Worm (Caenorhabditis elegans): ENCODE results near the gene C23H5.11.

C23H5.11 gene

DNA sequence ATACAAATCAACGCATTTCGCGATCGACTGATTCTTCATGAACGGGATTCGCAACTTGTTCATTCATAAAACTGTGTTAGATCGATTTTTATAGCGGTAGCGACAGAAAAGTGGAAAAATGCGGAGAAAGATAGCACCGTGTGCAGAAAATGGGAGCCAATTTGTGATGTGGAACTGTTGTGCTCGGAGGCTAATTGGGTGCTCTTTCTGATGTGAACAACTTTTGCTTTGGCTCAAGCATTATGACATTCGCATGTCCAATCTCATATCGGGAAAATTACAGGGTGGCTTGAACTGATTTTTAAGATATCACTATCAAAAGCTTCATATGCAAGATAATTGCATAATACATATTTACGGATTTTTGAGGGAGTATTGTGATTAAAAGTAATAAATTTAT lies at the start of gene C23H5.11:
Gene C23H5.11 (minus strand): TSS at position 101 of the 400 bp plus-strand sequence.
- no peak for TF ChIP-seq snpc-4 (tag; optimal IDR thresholded peaks at IDR 0.05)
- no peak for TF ChIP-seq zip-8 (tag; optimal IDR thresholded peaks at IDR 0.05)
- no peak for TF ChIP-seq unc-120 (tag; optimal IDR thresholded peaks at IDR 0.05; ENCODE audit: poor library complexity, severe bottlenecking)

DNA sequence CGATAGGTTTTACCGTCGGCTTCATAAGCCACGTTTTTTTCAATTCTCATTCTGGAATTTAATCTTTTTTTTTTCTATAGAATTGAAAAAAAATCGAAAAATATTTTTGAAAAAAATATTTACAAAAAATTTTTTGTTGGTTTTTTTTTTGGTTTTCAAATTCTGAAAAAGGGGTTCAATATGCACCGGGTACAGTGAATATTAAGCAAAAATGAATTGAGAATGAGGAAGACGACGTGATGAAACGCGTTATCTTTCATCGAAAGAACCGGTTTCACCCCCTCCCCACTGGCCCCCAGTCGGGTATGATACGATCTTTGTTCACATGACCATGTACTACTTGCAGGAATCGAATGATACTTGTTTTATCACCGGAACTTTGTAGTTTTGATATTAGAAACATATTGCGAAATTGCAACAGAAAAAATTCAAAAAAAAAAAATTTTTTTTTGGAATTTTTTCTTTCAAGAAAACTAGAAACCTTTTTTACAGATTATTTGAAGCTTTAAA lies 49.6 kb upstream of the C23H5.11 start, which contains the start of gene C54E4.5:
Gene C54E4.5 (minus strand): TSS at position 51 of the 510 bp plus-strand sequence.
- no peak for TF ChIP-seq nhr-12 (tag; optimal IDR thresholded peaks at IDR 0.05)
- no peak for TF ChIP-seq snpc-4 (tag; optimal IDR thresholded peaks at IDR 0.05)
- TF ChIP-seq ham-2 (GFP tag; optimal IDR thresholded peaks at IDR 0.05) = no peak
- peak; percentile 52 for TF ChIP-seq elt-1 (tag; optimal IDR thresholded peaks at IDR 0.05; ENCODE audit: borderline replicate concordance, insufficient read depth)
- TF ChIP-seq drap-1 (GFP tag; optimal IDR thresholded peaks at IDR 0.05) = no peak

DNA sequence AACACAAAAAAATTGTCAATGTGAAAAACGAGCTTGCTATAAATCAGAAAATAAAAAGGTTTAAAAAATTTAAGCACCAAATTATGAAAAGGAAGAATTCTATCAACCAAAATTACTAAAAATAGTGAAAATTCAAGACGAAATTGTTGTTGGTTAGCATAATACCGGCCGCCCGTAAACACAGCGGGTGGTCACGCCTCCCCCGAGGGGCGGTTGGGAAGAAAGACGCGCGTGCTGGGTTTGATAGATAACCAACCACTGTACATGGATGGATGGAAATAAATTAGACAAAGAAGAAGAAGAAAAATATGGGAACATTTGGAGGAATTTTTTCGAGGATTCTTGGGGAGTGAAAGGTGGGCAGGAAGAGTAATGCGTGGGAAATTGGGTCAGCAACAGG lies 42.6 kb upstream of the C23H5.11 start:
- TF ChIP-seq nhr-237 (tag; optimal IDR thresholded peaks at IDR 0.05) (no peak), pha-4 (tag; optimal IDR thresholded peaks at IDR 0.05) (no peak), nhr-2 (tag; optimal IDR thresholded peaks at IDR 0.05) (no peak), ztf-11 (tag; optimal IDR thresholded peaks at IDR 0.05) (no peak), blmp-1 (tag; optimal IDR thresholded peaks at IDR 0.05) (no peak), mep-1 (tag; optimal IDR thresholded peaks at IDR 0.05) (no peak), tbx-8 (GFP tag; optimal IDR thresholded peaks at IDR 0.05) (no peak), drap-1 (GFP tag; optimal IDR thresholded peaks at IDR 0.05) (no peak), ceh-43 (GFP tag; optimal IDR thresholded peaks at IDR 0.05) (no peak), nhr-12 (tag; optimal IDR thresholded peaks at IDR 0.05) (no peak), nhr-28 (tag; optimal IDR thresholded peaks at IDR 0.05) (no peak), ceh-39 (tag; optimal IDR thresholded peaks at IDR 0.05) (no peak), nhr-76 (tag; optimal IDR thresholded peaks at IDR 0.05) (no peak), cnd-1 (tag; optimal IDR thresholded peaks at IDR 0.05) (no peak), lin-32 (GFP tag; optimal IDR thresholded peaks at IDR 0.05) (no peak), elt-1 (tag; optimal IDR thresholded peaks at IDR 0.05; ENCODE audit: borderline replicate concordance, insufficient read depth) (no peak), snpc-4 (tag; optimal IDR thresholded peaks at IDR 0.05) (no peak), lin-13 (tag; optimal IDR thresholded peaks at IDR 0.05) (no peak)

DNA sequence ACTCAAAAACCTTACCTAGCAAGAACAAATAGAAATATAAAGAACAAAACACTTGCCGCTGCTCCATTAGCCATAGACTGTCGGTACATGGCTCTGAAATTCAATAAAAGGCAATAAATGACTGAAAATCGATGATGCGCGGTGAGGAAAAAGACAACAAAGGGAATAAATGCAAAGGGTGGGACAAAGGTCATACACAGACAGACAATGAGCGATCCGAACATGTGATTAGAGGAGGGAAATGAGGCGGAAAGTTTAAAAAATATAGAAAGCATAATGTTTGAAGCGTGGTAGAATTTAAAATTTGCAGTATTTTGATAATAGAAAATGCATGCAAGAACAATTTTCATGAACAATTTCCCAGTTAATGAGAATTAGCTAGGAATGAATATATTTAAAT lies 40.9 kb upstream of the C23H5.11 start, which contains the start of gene C54E4.12:
Gene C54E4.12 (minus strand): TSS at position 101 of the 400 bp plus-strand sequence.
- no peak for TF ChIP-seq nhr-237 (tag; optimal IDR thresholded peaks at IDR 0.05)
- TF ChIP-seq ceh-83 (GFP tag; optimal IDR thresholded peaks at IDR 0.05) = no peak

DNA sequence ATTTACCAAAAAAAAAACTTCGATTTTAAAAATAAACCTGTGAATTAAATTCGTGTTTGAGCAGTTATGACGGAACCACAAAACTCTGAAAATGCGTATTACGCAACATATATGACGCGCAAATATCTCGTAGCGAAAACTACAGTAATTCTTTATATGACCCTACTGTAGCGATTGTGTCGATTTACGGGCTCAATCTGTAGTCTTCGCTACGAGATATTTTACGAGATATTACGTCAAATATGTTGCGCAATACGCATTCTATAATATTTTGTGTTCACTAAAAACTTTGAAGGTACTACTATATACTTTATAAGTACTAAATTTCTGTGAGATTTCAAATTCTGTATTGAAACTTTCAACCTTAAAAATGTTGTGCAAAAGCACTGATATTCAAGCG lies 37.8 kb upstream of the C23H5.11 start:
- no peak for TF ChIP-seq ztf-11 (tag; optimal IDR thresholded peaks at IDR 0.05)
- TF ChIP-seq lsy-2 (tag; optimal IDR thresholded peaks at IDR 0.05) = no peak
- peak; percentile 95 for TF ChIP-seq zip-8 (tag; optimal IDR thresholded peaks at IDR 0.05)
- TF ChIP-seq hlh-1 (tag; optimal IDR thresholded peaks at IDR 0.05) = no peak
- TF ChIP-seq unc-62 (GFP tag; optimal IDR thresholded peaks at IDR 0.05) = no peak
- TF ChIP-seq snpc-4 (tag; optimal IDR thresholded peaks at IDR 0.05) = no peak

DNA sequence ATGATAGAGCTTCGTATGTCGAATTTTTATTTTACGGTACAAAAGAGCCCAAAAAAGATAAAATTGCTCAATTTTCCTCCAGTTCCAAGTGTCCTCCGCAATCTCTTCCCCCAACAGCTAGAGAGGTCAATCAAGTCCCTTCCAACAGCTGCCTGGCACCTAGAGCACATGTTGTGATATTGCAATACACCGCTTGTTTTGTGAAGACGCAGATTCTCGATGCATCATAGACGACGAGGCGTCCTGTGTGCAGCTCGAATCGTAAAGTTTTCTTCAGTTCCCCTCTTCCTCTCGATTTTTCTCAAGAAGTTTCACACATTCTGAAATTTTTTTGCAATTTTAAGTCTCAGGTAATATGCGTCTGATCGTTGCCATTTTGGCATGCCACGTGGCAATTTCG lies 36.9 kb upstream of the C23H5.11 start, which contains the start of gene test-1:
Gene test-1 (plus strand): TSS at position 345 of the 400 bp plus-strand sequence.
- no peak for TF ChIP-seq ces-1 (GFP tag; optimal IDR thresholded peaks at IDR 0.05)
- peak; percentile 9 for TF ChIP-seq unc-120 (tag; optimal IDR thresholded peaks at IDR 0.05; ENCODE audit: poor library complexity, severe bottlenecking)
- TF ChIP-seq hlh-1 (tag; optimal IDR thresholded peaks at IDR 0.05) = peak; percentile 99
- TF ChIP-seq unc-62 (GFP tag; optimal IDR thresholded peaks at IDR 0.05) = peak; percentile 45
- TF ChIP-seq lin-32 (GFP tag; optimal IDR thresholded peaks at IDR 0.05) = peak; percentile 7

DNA sequence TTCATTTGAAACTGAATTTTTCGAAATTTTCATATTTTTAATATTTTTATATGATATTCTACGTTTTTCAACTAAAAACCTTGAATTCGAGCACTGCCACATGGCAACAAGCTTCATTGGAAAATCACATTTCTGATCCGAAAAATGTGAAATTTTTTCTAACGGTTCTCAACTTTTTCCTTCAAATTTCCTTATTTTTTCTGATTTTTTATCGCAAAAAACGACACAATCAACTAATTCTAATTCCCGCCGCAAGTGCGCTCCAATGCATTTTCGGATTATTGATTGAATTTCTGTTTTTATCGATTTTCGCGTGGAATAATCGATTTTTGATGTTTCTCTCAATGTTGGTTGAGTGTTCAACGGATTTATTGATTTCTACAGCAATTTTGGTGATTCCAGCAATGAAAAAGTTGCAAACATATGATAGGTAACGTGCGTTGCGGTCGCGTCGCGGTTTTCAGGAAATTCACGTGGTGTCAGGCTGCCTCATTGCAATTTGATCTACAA lies 33.8 kb upstream of the C23H5.11 start, which contains the start of gene C23H5.12:
Gene C23H5.12 (plus strand): TSS at position 51 of the 510 bp plus-strand sequence.
- TF ChIP-seq unc-62 (GFP tag; optimal IDR thresholded peaks at IDR 0.05) (no peak), nhr-76 (tag; optimal IDR thresholded peaks at IDR 0.05) (no peak), bed-3 (GFP tag; optimal IDR thresholded peaks at IDR 0.05) (no peak), zip-8 (tag; optimal IDR thresholded peaks at IDR 0.05) (no peak), mep-1 (tag; optimal IDR thresholded peaks at IDR 0.05) (no peak), mab-5 (tag; optimal IDR thresholded peaks at IDR 0.05) (no peak), mls-2 (tag; optimal IDR thresholded peaks at IDR 0.05) (no peak), blmp-1 (tag; optimal IDR thresholded peaks at IDR 0.05) (no peak), cnd-1 (tag; optimal IDR thresholded peaks at IDR 0.05) (no peak), lin-32 (GFP tag; optimal IDR thresholded peaks at IDR 0.05) (no peak), sem-2 (GFP tag; optimal IDR thresholded peaks at IDR 0.05) (no peak)
